Worm (Caenorhabditis elegans): Measurements from ENCODE around the gene cpsf-3.

DNA sequence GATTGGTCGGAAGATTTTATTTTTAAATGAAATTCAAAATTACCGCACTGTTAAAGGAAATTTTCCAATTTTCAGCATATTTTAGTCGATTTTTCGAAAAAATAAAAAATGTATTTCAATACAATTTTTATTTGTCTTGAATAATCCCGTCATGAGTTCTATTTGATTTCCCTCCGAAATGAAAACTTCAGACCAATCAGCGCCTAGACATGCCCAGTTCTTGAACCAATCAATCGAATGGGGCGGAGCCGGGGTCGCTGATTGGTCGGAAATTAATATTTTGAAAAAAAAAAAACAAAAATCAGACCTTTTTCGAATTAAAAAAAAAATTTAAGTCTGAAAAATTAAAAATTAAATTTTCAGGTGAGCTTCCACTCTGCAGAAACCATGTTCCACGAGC lies 27.0 kb upstream of the cpsf-3 start:
- TF ChIP-seq T26A5.8 (tag; optimal IDR thresholded peaks at IDR 0.05) (no peak), nhr-90 (tag; optimal IDR thresholded peaks at IDR 0.05) (no peak), pha-4 (tag; optimal IDR thresholded peaks at IDR 0.05) (no peak), tbp1 (GFP tag; optimal IDR thresholded peaks at IDR 0.05) (no peak), ama-1 (optimal IDR thresholded peaks at IDR 0.05) (no peak), ama-1 (GFP tag; optimal IDR thresholded peaks at IDR 0.05) (no peak), lsy-27 (tag; optimal IDR thresholded peaks at IDR 0.05; ENCODE audit: borderline replicate concordance, insufficient read depth) (no peak), dpff-1 (tag; optimal IDR thresholded peaks at IDR 0.05) (no peak), tlf-1 (GFP tag; optimal IDR thresholded peaks at IDR 0.05) (no peak), madf-8 (GFP tag; conservative IDR thresholded peaks at IDR 0.05) (no peak), nfya-1 (tag; optimal IDR thresholded peaks at IDR 0.05; ENCODE audit: borderline replicate concordance, insufficient read depth) (no peak), nhr-27 (tag; optimal IDR thresholded peaks at IDR 0.05) (no peak), F49E8.2 (tag; optimal IDR thresholded peaks at IDR 0.05; ENCODE audit: insufficient read depth) (no peak)
